Worm (Caenorhabditis elegans) whole organism, L2 larva: ENCODE data around the gene gur-4.

Source experiments
- ceh-82 ChIP-seq: fragments of 150-350 bp; optimal IDR thresholded peaks from 2 replicates; lab custom pipeline; 2014; ENCODE audit warnings: missing biosample characterization, missing genetic modification characterization
- lsy-2 ChIP-seq, 2 experiments: fragments of 150-350 bp in 1 of 2; sonication (generic microtip) in 1 of 2; optimal IDR thresholded peaks; 2 replicates each; lab custom pipeline; 2014 to 2017; ENCODE audit warnings: missing biosample characterization in 2 of 2, missing genetic modification characterization in 2 of 2
- zag-1 ChIP-seq: fragments of 150-350 bp; optimal IDR thresholded peaks from 2 replicates; lab custom pipeline; 2014; ENCODE audit warnings: missing biosample characterization, missing genetic modification characterization
- ztf-1 ChIP-seq: fragments of 200-800 bp; sonication (Bioruptor generic); conservative IDR thresholded peaks from 2 replicates; pipeline ENCODE4 v1.3.6; 2022; ENCODE audit warnings: missing genetic modification characterization, missing compliant biosample characterization

- no peak for TF ChIP-seq zag-1
- TF ChIP-seq lsy-2 (tag; optimal IDR thresholded peaks at IDR 0.05; lab: Kevin White, UChicago) = no peak
- TF ChIP-seq ztf-1 (GFP tag; lab: Robert Waterston, UW) = no peak
- TF ChIP-seq ceh-82 (tag; lab: Kevin White, UChicago) = no peak
These were observed 48.9 kb upstream of the gur-4 start for ce11 chrII:14055717-14056116.
